Fruit fly (Drosophila melanogaster): ENCODE measurements around the gene CG11583.

Gene CG11583

DNA sequence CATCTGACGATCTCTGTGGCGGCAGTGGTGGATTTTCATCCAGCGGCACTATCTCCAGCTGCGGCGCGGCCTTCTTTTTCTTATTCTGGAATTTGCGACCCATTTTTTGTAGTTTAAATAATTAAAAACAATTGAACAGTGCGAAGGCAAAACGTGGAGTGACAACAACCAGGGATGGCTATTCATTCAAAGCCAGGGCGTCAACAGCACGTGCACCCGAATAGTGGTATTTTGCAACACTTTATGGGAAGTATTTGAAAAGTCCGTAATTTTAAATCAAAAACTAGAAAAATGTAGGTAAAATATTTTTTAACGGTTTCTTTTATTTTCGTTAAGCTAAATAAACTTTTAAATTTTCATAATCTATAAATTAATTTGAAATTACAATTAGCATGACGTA, at the start of gene CG11583:
Gene CG11583 (minus strand): TSS at position 191 of the 400 bp plus-strand sequence.
- no peak for TF ChIP-seq Myc (optimal IDR thresholded peaks at IDR 0.05)
- no peak for TF ChIP-seq h (optimal IDR thresholded peaks at IDR 0.05)
- TF ChIP-seq psq (optimal IDR thresholded peaks at IDR 0.05): no peak
- no peak for TF ChIP-seq Sin3A (optimal IDR thresholded peaks at IDR 0.05)
- TF ChIP-seq ttk (optimal IDR thresholded peaks at IDR 0.05): no peak
- no peak for TF ChIP-seq insv (optimal IDR thresholded peaks at IDR 0.05)

DNA sequence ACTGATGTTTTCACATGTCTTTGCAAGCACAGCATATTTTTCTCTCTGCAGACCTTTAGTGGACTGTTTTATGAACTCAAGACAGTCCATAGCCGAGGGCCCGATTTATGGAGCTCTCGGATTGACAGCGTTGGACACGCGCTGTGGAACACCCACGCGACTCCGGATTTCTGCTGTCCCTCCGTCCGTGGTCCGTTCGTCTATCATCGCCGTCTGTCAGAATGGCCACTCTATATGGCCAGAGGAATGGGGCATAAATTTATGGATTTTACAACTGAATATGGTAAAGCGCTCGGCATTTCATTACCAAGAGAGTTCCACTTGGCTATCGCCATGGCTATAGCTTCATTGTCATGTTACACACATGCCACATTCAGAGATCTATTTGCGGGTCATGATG, 45.4 kb upstream of the CG11583 start:
- TF ChIP-seq h (optimal IDR thresholded peaks at IDR 0.05): no peak
- no peak for TF ChIP-seq psq (optimal IDR thresholded peaks at IDR 0.05)
- TF ChIP-seq ttk (optimal IDR thresholded peaks at IDR 0.05): no peak
- TF ChIP-seq insv (optimal IDR thresholded peaks at IDR 0.05): no peak
- no peak for TF ChIP-seq Sin3A (optimal IDR thresholded peaks at IDR 0.05)
- TF ChIP-seq Myc (optimal IDR thresholded peaks at IDR 0.05): no peak

DNA sequence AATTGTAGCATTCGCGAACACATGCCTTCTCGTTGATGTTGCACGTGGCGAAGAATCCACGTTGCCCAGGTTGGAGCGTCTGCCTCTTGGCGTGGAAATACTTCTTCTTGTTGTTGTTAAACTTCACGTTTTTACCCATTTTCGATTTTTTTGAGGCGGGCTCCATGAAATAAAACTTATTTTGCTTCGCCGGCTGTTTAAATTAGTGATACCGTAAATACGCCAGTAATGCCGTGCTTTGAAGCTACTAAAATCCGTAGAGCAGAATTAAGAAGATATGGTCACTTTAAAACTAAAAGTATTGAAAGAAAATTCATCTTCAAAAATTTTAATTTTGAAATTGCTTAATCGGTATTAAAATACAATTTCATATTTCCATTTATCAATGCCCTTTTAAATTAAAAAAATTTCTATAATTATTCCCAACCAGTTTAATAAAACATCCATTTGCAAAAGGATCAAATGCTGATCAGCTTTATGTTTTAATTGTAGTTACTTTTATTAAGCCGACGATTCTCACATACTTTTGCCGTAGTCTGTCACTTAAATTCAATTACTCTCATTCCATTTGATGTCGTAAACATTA, 39.5 kb upstream of the CG11583 start, which contains the start of gene CG15014:
Gene CG15014 (minus strand): TSS at position 228 of the 586 bp plus-strand sequence.
- TF ChIP-seq Sin3A (optimal IDR thresholded peaks at IDR 0.05) (no peak), insv (optimal IDR thresholded peaks at IDR 0.05) (no peak), Myc (optimal IDR thresholded peaks at IDR 0.05) (no peak), psq (optimal IDR thresholded peaks at IDR 0.05) (no peak), ttk (optimal IDR thresholded peaks at IDR 0.05) (no peak), h (optimal IDR thresholded peaks at IDR 0.05) (no peak)

DNA sequence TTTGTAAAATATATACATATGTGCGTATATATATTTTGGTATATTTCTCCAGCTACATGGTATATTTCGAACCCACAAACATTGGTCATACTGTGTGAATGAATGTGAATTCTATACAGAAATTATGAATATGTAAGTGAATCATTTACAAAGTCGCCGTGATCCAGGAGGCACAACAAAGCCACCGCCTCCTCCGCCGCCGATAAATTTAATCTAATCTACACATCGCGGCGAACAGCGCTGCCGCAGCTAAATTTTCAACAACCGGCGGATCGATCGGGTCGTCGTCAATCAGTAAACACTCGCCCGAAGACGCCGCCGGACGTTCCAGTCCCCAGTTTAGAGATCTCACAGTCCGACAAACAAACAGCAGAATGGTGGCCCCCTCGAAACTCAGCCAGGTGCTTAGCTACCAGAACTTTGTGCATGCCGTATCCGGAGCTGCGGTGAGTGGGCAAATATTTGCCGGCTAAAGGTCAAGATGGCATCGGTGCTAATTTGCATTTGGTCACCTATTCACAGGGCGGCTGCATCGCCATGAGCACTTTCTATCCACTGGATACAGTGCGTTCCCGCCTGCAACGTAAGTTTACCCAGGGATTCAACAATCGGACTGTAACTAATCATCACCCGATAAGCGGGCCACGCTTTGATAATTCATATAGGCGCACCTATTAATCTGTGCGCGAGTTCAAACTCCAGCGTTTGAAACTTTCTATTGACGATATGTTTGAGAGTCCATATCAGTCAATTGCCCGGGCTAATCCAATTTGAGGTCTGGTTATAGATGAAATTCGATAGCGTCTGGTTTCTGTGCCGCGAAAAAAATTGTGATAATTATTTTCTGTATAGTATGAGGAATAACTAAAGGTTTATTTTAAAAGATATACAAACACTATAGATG, 36.3 kb upstream of the CG11583 start, which contains the start of gene PMP34:
Gene PMP34 (plus strand): TSS at position 79 of the 904 bp plus-strand sequence.
- TF ChIP-seq Myc (optimal IDR thresholded peaks at IDR 0.05): no peak
- TF ChIP-seq Sin3A (optimal IDR thresholded peaks at IDR 0.05): no peak
- no peak for TF ChIP-seq h (optimal IDR thresholded peaks at IDR 0.05)
- TF ChIP-seq insv (optimal IDR thresholded peaks at IDR 0.05): no peak
- no peak for TF ChIP-seq ttk (optimal IDR thresholded peaks at IDR 0.05)
- TF ChIP-seq psq (optimal IDR thresholded peaks at IDR 0.05): no peak

DNA sequence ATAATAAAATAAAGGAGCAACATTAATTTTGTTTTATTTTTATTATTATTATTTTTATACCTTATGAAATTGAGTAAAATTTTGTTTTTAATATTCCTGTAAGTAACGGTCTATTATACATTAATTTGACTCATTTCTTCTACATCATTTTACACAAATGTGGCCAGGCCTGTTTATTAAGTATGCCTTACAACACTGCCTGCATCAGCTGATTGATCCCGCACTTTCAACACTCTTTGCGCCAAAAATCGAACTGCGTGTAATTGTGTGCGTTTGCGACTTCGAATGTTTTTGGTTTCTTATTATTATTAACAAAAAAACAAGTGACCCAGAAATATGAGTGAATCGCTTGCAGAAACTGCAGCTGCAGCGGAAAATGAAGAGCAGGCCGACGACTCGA, 30.7 kb upstream of the CG11583 start, which contains the start of gene Claspin:
Gene Claspin (plus strand): TSS at position 185 of the 400 bp plus-strand sequence.
- no peak for TF ChIP-seq Sin3A (optimal IDR thresholded peaks at IDR 0.05)
- TF ChIP-seq Myc (optimal IDR thresholded peaks at IDR 0.05): no peak
- no peak for TF ChIP-seq h (optimal IDR thresholded peaks at IDR 0.05)
- no peak for TF ChIP-seq insv (optimal IDR thresholded peaks at IDR 0.05)
- TF ChIP-seq ttk (optimal IDR thresholded peaks at IDR 0.05): no peak
- TF ChIP-seq psq (optimal IDR thresholded peaks at IDR 0.05): no peak

DNA sequence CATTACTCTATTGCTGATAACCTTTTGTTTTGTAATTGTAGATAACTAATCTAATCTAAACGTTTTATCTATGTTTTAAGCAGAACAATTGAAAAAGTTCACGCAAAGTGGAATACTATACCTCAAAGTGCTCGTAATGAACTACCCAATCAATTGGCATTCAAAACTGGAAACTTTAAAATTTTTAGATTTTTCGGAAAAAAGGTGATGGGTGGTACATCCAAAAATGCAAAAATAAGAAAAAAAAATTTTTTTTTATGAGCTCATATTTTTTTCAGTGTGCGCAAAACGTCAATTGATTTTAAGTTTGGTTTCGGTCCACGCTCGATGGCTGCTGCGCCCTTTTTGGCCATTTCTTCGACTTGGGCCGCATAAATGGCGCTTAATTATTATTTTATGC, 28.0 kb upstream of the CG11583 start:
- TF ChIP-seq h (optimal IDR thresholded peaks at IDR 0.05) (no peak), Sin3A (optimal IDR thresholded peaks at IDR 0.05) (no peak), ttk (optimal IDR thresholded peaks at IDR 0.05) (no peak), psq (optimal IDR thresholded peaks at IDR 0.05) (no peak), Myc (optimal IDR thresholded peaks at IDR 0.05) (no peak), insv (optimal IDR thresholded peaks at IDR 0.05) (no peak)

DNA sequence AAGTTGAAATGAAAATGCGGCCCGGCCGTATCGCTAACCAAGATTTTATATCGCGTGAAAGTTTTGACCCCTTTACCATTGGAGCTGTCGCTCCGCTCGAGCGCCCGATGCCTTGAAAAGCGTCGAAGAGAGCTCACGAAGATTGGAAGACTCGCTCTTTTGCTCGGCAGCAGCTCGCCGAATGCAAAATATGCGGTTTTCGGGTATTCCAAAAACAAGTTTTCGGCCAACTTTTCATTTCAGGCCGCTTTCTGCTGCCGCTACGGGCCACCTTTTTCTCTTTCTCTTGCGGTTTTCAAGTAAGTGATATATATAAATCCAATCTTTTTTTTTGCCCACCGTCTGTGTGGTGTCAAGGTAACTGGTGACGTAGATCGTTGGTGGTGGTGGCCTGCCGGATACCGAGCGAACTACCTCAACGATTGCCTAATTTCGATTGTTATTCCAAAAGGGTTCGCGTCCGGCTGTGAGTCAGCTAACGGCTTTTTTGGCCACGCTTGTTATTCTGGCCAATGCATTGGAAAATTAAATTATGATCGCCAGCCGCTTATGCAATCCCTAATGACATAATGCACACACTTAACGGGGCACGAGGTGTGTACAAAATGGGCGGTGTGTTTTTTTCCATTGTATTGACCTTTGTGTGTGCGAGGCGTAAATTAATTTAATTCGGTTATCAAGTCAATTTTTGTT, 25.2 kb upstream of the CG11583 start, which contains the start of gene dyl:
Gene dyl (minus strand): TSS at position 28 of the 693 bp plus-strand sequence.
- TF ChIP-seq h (optimal IDR thresholded peaks at IDR 0.05) (no peak), insv (optimal IDR thresholded peaks at IDR 0.05) (no peak), psq (optimal IDR thresholded peaks at IDR 0.05) (no peak), Sin3A (optimal IDR thresholded peaks at IDR 0.05) (no peak), ttk (optimal IDR thresholded peaks at IDR 0.05) (no peak), Myc (optimal IDR thresholded peaks at IDR 0.05) (no peak)

DNA sequence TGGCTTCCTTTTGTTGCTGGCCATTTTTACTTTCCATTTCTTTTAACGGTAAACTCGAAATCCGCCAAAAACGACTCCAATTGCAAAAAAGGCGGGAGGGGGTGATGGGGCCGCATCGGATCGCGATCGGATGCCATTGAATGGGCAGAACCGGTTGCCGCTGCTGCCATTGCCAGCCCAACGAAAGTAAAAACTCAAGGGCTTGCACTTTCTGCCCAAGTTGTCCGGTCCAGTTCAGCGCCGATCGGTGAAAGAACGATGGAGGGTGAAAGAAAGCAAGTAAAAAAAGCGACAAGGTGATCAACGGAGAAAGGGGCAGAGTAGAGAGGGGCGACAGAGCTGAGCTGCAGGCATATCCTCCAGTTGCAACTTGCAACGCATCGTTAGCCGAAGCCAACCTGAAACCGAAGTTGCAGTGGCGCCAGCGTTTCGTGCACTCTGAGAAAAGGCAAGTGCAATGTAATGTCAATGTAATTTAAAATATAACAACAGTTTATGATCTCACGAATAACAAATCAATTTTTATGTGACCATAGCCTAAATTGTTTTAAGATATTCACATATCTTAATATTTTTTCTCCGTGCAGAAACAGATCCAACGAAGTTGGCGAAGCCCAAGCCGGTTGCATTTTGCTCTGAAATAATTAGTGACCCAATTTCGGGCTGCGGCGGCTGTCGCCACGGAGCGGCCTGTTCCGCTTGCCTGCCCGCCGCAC, 21.8 kb upstream of the CG11583 start:
- no peak for TF ChIP-seq Sin3A (optimal IDR thresholded peaks at IDR 0.05)
- TF ChIP-seq psq (optimal IDR thresholded peaks at IDR 0.05): no peak
- no peak for TF ChIP-seq h (optimal IDR thresholded peaks at IDR 0.05)
- TF ChIP-seq insv (optimal IDR thresholded peaks at IDR 0.05): no peak
- TF ChIP-seq Myc (optimal IDR thresholded peaks at IDR 0.05): no peak
- no peak for TF ChIP-seq ttk (optimal IDR thresholded peaks at IDR 0.05)

DNA sequence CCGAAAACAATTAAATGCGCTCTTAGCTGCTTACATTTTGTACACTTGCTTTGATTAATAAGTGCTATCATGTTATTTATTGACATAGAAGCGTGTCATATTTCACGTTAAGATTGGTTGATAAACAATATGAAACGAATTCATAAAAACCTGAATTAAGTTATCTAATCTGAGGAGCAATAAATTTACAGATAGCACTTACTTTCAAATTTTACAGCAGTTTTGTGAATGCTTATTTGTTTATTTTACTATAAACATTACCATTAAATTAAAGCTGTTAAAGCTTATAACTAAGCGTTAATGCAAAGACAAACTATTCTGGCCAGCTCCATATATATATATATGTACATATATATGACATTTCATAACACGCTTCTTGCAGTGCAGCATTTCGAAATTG, 19.5 kb upstream of the CG11583 start:
- TF ChIP-seq Myc (optimal IDR thresholded peaks at IDR 0.05) (no peak), insv (optimal IDR thresholded peaks at IDR 0.05) (no peak), h (optimal IDR thresholded peaks at IDR 0.05) (no peak), Sin3A (optimal IDR thresholded peaks at IDR 0.05) (no peak), ttk (optimal IDR thresholded peaks at IDR 0.05) (no peak), psq (optimal IDR thresholded peaks at IDR 0.05) (no peak)

DNA sequence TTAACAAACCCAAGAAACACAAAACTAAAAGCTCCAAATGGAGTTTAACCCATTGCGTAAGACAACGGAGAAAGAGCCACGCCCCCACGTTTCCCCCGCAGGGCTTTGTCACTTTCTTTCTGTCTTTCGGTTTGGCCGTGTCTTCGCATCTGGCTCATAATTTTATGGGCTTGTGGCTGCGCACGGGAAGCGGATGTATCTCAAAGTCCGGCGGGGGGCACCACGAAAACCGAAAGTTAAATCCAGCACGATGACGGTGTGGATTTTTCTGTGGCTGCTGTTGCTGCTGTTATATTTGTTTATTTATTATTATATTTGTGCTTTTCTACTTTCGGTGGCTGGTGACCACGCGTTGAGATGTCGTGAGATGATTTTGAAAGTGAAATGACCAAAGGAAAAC, 14.1 kb upstream of the CG11583 start:
- no peak for TF ChIP-seq insv (optimal IDR thresholded peaks at IDR 0.05)

DNA sequence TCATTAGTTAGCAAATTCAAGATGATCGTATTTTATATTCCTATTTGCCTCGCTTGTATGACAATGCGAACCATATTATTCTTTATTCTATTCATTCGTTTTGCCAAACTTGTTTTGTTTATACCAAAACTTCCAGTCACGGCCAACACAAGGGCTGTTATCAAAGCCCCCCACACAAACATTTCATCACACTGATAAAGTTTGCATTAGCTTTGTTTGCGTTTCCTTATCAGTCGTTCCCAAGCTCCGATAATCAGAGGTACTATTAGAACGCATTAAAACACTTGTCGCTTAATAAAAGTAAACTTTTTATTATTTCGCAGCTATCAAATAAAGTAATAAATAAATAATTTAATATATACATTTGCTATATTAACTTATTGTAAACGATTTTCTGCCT, 11.1 kb upstream of the CG11583 start:
- no peak for TF ChIP-seq psq (optimal IDR thresholded peaks at IDR 0.05)
- no peak for TF ChIP-seq insv (optimal IDR thresholded peaks at IDR 0.05)
- no peak for TF ChIP-seq ttk (optimal IDR thresholded peaks at IDR 0.05)
- TF ChIP-seq Sin3A (optimal IDR thresholded peaks at IDR 0.05): no peak
- no peak for TF ChIP-seq Myc (optimal IDR thresholded peaks at IDR 0.05)
- no peak for TF ChIP-seq h (optimal IDR thresholded peaks at IDR 0.05)

All from Kc167 (cell line).